Fruit fly (Drosophila melanogaster): ENCODE data around the gene LysP.

DNA sequence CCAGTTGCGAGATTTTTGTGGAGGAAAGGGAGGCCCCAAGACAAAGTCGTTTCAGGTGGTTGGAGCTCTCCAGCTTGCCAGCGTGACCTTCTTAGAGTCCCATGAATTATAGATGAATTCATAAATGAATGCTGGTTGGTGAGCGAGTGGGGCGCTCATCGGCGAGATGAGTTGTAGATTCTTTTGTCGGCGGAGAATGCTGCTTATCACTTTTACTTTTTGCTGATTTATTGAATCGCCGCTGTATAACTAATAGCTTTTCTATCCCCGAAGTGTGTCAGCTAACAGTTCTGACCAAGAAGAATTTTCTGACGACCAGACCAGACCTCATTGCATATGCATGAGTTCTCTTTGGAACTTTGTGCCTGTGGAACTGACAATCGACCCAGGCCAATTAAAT, 6.4 kb downstream of the LysP start:
- TF ChIP-seq Antp (GFP tag; optimal IDR thresholded peaks at IDR 0.05), result no peak
- no peak for TF ChIP-seq CG14014 (GFP tag; IDR thresholded peaks at IDR 0.05)
- TF ChIP-seq chinmo (GFP tag; IDR thresholded peaks at IDR 0.05; ENCODE audit: partially characterized antibody), result no peak
- TF ChIP-seq tup (GFP tag; optimal IDR thresholded peaks at IDR 0.05), result no peak
- no peak for TF ChIP-seq Opbp (GFP tag; IDR thresholded peaks at IDR 0.05; ENCODE audit: partially characterized antibody)
- TF ChIP-seq CG34422 (GFP tag; IDR thresholded peaks at IDR 0.05), result no peak
- no peak for TF ChIP-seq CG11085 (GFP tag; IDR thresholded peaks at IDR 0.05)
